Fruit fly (Drosophila melanogaster) S2 (cell line): Measurements from ENCODE around the gene CG43322.

Experiments
- CG8478 ChIP-seq: fragments of >200 bp; optimal IDR thresholded peaks from 2 replicates; lab custom pipeline; 2018
- CTCF ChIP-seq, 2 experiments: fragments of >200 bp; optimal IDR thresholded peaks; 2 replicates each; lab custom pipeline; 2018

DNA sequence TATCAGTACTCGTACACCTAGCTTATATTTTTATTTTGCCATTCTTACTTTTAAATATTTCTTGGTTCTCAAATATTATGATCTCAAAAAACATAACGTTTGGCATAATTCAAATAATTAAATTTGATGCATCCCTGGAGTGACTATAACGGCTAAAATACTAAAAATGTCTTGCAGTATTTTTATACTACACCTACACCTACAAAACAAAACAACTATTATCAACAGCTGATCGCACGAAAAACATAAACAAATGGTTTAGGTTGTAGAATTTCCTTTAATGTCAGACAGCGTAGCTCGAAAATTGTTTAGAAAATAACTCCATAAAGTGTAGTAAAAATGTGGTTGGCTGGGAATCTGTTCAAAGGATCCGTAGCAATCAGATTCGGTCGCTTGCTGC, at the start of gene CG43322:
- TF ChIP-seq CTCF (optimal IDR thresholded peaks at IDR 0.05; lab: Kevin White, UChicago) (no peak), CG8478 (lab: Kevin White, UChicago) (no peak)
